Worm (Caenorhabditis elegans) whole organism, late embryonic: ENCODE results near the gene lab-2.

Experiments
- C08G9.2 ChIP-seq: sonication (generic microtip); optimal IDR thresholded peaks from 2 replicates; lab custom pipeline; 2016; ENCODE audit warnings: mild to moderate bottlenecking, missing genetic modification characterization, moderate library complexity, missing compliant biosample characterization
- C38D4.7 ChIP-seq: fragments of 200-800 bp; sonication (Bioruptor generic); optimal IDR thresholded peaks from 2 replicates; lab custom pipeline; 2018; ENCODE audit warnings: mild to moderate bottlenecking, missing genetic modification characterization, moderate library complexity, missing compliant biosample characterization
- K09A11.1 ChIP-seq: sonication (generic microtip); optimal IDR thresholded peaks from 2 replicates; lab custom pipeline; 2017; ENCODE audit warnings: antibody characterized with exemption, mild to moderate bottlenecking, missing genetic modification characterization, missing compliant biosample characterization; ENCODE audit not compliant: insufficient read depth
- T23F11.4 ChIP-seq: fragments of 200-800 bp; sonication (Bioruptor generic); optimal IDR thresholded peaks from 2 replicates; lab custom pipeline; 2018; ENCODE audit warnings: mild to moderate bottlenecking, missing genetic modification characterization, missing compliant biosample characterization
- Y22D7AL.16 ChIP-seq: sonication (generic microtip); optimal IDR thresholded peaks from 2 replicates; lab custom pipeline; 2016; ENCODE audit warnings: missing genetic modification characterization, missing compliant biosample characterization
- ahr-1 ChIP-seq: sonication (generic microtip); optimal IDR thresholded peaks from 2 replicates; lab custom pipeline; 2016; ENCODE audit warnings: missing genetic modification characterization, missing compliant biosample characterization
- ama-1 ChIP-seq: fragments of 150-350 bp; optimal IDR thresholded peaks from 2 replicates; lab custom pipeline; 2014
- ceh-18 ChIP-seq: sonication (generic microtip); optimal IDR thresholded peaks from 2 replicates; lab custom pipeline; 2016; ENCODE audit warnings: missing genetic modification characterization, missing compliant biosample characterization
- ceh-19 ChIP-seq: fragments of 200-800 bp; sonication (Bioruptor generic); optimal IDR thresholded peaks from 2 replicates; lab custom pipeline; 2018; ENCODE audit warnings: mild to moderate bottlenecking, missing genetic modification characterization, missing compliant biosample characterization
- ceh-22 ChIP-seq: sonication (generic microtip); optimal IDR thresholded peaks from 2 replicates; lab custom pipeline; 2017; ENCODE audit warnings: missing biosample characterization, missing genetic modification characterization
- ceh-30 ChIP-seq: fragments of 150-350 bp; optimal IDR thresholded peaks from 2 replicates; lab custom pipeline; 2014; ENCODE audit warnings: missing biosample characterization, missing genetic modification characterization
- ceh-34 ChIP-seq: sonication (generic microtip); optimal IDR thresholded peaks from 2 replicates; lab custom pipeline; 2016; ENCODE audit warnings: mild to moderate bottlenecking, missing genetic modification characterization, missing compliant biosample characterization
- ceh-9 ChIP-seq: sonication (generic microtip); optimal IDR thresholded peaks from 2 replicates; lab custom pipeline; 2016; ENCODE audit warnings: mild to moderate bottlenecking, missing genetic modification characterization, inconsistent platforms, missing compliant biosample characterization
- che-1 ChIP-seq: sonication (generic microtip); optimal IDR thresholded peaks from 2 replicates; lab custom pipeline; 2016; ENCODE audit warnings: mild to moderate bottlenecking, missing genetic modification characterization, missing compliant biosample characterization
- dmd-4 ChIP-seq: sonication (generic microtip); optimal IDR thresholded peaks from 2 replicates; lab custom pipeline; 2016; ENCODE audit warnings: borderline replicate concordance, missing genetic modification characterization, missing compliant biosample characterization
- elt-4 ChIP-seq: sonication (generic microtip); optimal IDR thresholded peaks from 2 replicates; lab custom pipeline; 2016; ENCODE audit warnings: missing genetic modification characterization, missing compliant biosample characterization
- ets-4 ChIP-seq: sonication (generic microtip); optimal IDR thresholded peaks from 2 replicates; lab custom pipeline; 2016; ENCODE audit warnings: missing genetic modification characterization, missing compliant biosample characterization
- eyg-1 ChIP-seq: sonication (generic microtip); optimal IDR thresholded peaks from 2 replicates; lab custom pipeline; 2016; ENCODE audit warnings: missing genotype, missing genetic modification characterization, missing compliant biosample characterization
- fkh-10 ChIP-seq: fragments of 150-350 bp; optimal IDR thresholded peaks from 2 replicates; lab custom pipeline; 2014; ENCODE audit warnings: missing biosample characterization, missing genetic modification reagents, missing genetic modification characterization
- fkh-6 ChIP-seq: sonication (generic microtip); optimal IDR thresholded peaks from 2 replicates; lab custom pipeline; 2016; ENCODE audit warnings: missing genetic modification characterization, missing compliant biosample characterization
- gmeb-2 ChIP-seq: sonication (generic microtip); optimal IDR thresholded peaks from 2 replicates; lab custom pipeline; 2016; ENCODE audit warnings: missing genetic modification characterization, inconsistent platforms, missing compliant biosample characterization
- hlh-30 ChIP-seq: sonication (generic microtip); optimal IDR thresholded peaks from 2 replicates; lab custom pipeline; 2017; ENCODE audit warnings: antibody characterized with exemption, missing genetic modification characterization, missing compliant biosample characterization; ENCODE audit not compliant: insufficient read depth
- lim-6 ChIP-seq: sonication (generic microtip); optimal IDR thresholded peaks from 2 replicates; lab custom pipeline; 2016; ENCODE audit warnings: missing genetic modification characterization, missing compliant biosample characterization
- lin-11 ChIP-seq: fragments of 200-800 bp; sonication (Bioruptor generic); optimal IDR thresholded peaks from 2 replicates; lab custom pipeline; 2018; ENCODE audit warnings: mild to moderate bottlenecking, missing genetic modification characterization, missing compliant biosample characterization
- nfya-1 ChIP-seq: sonication (generic microtip); optimal IDR thresholded peaks from 2 replicates; lab custom pipeline; 2017; ENCODE audit warnings: missing genetic modification characterization, mild to moderate bottlenecking, missing compliant biosample characterization, antibody characterized with exemption, moderate library complexity
- nhr-232 ChIP-seq: sonication (generic microtip); optimal IDR thresholded peaks from 2 replicates; lab custom pipeline; 2016; ENCODE audit warnings: missing genetic modification characterization, missing compliant biosample characterization
- pag-3 ChIP-seq: sonication (generic microtip); optimal IDR thresholded peaks from 2 replicates; lab custom pipeline; 2016; ENCODE audit warnings: missing compliant biosample characterization, missing genetic modification characterization, borderline replicate concordance
- pat-9 ChIP-seq: fragments of 200-800 bp; sonication (Bioruptor generic); optimal IDR thresholded peaks from 2 replicates; lab custom pipeline; 2018; ENCODE audit warnings: mild to moderate bottlenecking, missing genetic modification characterization, moderate library complexity, missing compliant biosample characterization
- pqm-1 ChIP-seq: sonication (generic microtip); optimal IDR thresholded peaks from 2 replicates; lab custom pipeline; 2016; ENCODE audit warnings: missing genetic modification characterization, missing compliant biosample characterization
- pros-1 ChIP-seq: fragments of 150-350 bp; optimal IDR thresholded peaks from 2 replicates; lab custom pipeline; 2014; ENCODE audit warnings: missing biosample characterization, missing genetic modification reagents, missing genetic modification characterization
- sox-2 ChIP-seq: fragments of 200-800 bp; sonication (Bioruptor generic); IDR thresholded peaks from 2 replicates; pipeline ENCODE4 v1.3.6; 2022; ENCODE audit warnings: missing genetic modification reagents, missing genetic modification characterization, missing compliant biosample characterization
- sox-4 ChIP-seq: sonication (generic microtip); optimal IDR thresholded peaks from 2 replicates; lab custom pipeline; 2017; ENCODE audit warnings: mild to moderate bottlenecking, missing genetic modification characterization, inconsistent platforms, missing compliant biosample characterization
- syd-9 ChIP-seq: sonication (generic microtip); optimal IDR thresholded peaks from 2 replicates; lab custom pipeline; 2016; ENCODE audit warnings: mild to moderate bottlenecking, missing genetic modification characterization, moderate library complexity, missing compliant biosample characterization
- unc-3 ChIP-seq, 2 experiments: fragments of 200-800 bp in 1 of 2; sonication (Bioruptor generic) in 1 of 2; sonication (generic microtip) in 1 of 2; conservative IDR thresholded peaks in 1 of 2; optimal IDR thresholded peaks in 1 of 2; 2 replicates each; pipeline versions ENCODE4 v1.3.6 to Lab custom; 2016 to 2022; ENCODE audit warnings: missing compliant biosample characterization in 2 of 2, missing genetic modification characterization in 2 of 2, missing genetic modification reagents in 1 of 2
- unc-55 ChIP-seq: sonication (generic microtip); optimal IDR thresholded peaks from 2 replicates; lab custom pipeline; 2017; ENCODE audit warnings: missing biosample characterization, missing genetic modification reagents, missing genetic modification characterization
- unc-86 ChIP-seq: sonication (generic microtip); optimal IDR thresholded peaks from 2 replicates; lab custom pipeline; 2016; ENCODE audit warnings: missing genetic modification characterization, missing compliant biosample characterization
- zip-5 ChIP-seq: sonication (generic microtip); optimal IDR thresholded peaks from 2 replicates; lab custom pipeline; 2016; ENCODE audit warnings: missing genetic modification characterization, missing compliant biosample characterization
- ztf-16 ChIP-seq: sonication (generic microtip); optimal IDR thresholded peaks from 2 replicates; lab custom pipeline; 2017; ENCODE audit warnings: missing genetic modification characterization, missing compliant biosample characterization

lab-2 gene

DNA sequence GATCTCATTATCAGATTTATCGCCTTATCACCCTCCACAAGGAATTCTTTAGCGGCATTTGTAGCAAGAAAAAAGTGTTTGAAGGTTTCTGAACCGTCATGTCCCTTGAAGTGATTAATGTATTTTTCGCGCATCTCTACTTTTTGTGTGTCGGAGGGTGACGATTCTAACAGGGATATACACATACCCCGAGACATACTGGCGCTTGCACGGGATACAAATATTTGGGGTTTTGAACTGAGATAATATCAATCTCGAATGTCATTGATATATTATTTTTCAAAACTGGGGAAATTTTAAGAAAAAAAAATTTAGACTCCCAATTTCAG is 23.8 kb downstream of the lab-2 start:
- TF ChIP-seq ceh-22 (tag; lab: Kevin White, UChicago) (no peak), dmd-4 (tag; lab: Kevin White, UChicago) (no peak), C08G9.2 (tag; lab: Kevin White, UChicago) (no peak), unc-86 (tag; lab: Kevin White, UChicago) (no peak), ceh-30 (tag; lab: Kevin White, UChicago) (no peak), ceh-9 (tag; lab: Kevin White, UChicago) (no peak), eyg-1 (tag; lab: Kevin White, UChicago) (no peak), zip-5 (tag; lab: Kevin White, UChicago) (no peak), C38D4.7 (GFP tag; lab: Kevin White, UChicago) (no peak), ets-4 (tag; lab: Kevin White, UChicago) (no peak), lin-11 (tag; lab: Kevin White, UChicago) (no peak)

DNA sequence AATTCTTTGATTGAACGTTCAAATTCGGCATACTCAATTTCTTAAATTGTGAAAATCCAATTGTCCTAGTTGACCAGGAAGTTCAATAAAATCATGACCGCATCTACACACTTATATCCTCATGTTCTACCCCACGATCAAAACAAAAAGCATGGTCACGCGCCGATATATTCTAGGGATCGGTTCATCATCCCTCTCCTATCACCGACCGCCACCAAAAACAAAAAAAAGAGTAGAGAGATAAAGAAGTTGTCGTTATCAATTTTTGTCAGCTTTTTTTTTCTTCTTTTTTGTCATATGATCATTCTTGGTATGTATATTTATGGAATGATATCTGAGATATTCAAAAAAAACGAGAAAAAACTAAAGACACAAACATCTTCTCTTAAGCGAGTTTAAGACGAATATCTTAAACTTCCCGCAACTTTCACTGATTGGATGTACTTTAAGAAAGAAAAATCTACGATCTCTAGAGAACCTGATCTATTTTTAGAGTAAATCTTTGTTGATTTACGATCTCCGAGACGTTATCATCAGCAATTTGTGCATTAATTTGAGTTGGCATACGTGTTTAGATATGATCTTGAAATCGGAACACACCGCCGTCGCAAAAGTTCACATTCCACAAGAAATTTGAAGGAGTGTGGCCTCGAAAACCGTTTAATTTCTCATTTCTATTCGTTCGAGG is 24.3 kb downstream of the lab-2 start:
- no peak for TF ChIP-seq ceh-18 (tag; lab: Kevin White, UChicago)

DNA sequence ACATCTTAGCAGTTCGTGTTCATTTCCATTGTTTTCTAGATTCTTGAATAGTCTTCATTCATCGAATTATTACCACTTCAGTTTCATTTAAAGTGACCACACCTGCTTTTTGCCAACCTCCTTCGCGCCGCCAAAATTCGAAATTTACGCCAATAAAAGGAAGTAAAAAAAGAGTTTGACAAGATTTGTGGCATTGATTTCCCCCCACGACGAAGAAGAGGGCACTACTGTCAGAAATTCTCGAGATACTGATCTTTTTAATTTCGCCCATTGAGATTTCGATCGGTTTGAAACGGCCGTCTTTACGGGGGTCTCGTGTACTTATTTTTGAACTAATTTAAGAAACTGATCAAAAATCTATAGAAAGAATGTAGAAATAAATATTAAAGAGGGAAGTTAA is 27.7 kb downstream of the lab-2 start:
- TF ChIP-seq gmeb-2 = no peak
- TF ChIP-seq ama-1 (lab: Kevin White, UChicago) = no peak
- TF ChIP-seq unc-3 (GFP tag; conservative IDR thresholded peaks at IDR 0.05; lab: Robert Waterston, UW) = no peak
- TF ChIP-seq unc-3 (tag; optimal IDR thresholded peaks at IDR 0.05; lab: Kevin White, UChicago) = no peak
- no peak for TF ChIP-seq fkh-10 (GFP tag; lab: Kevin White, UChicago)
- no peak for TF ChIP-seq ceh-19 (GFP tag; lab: Kevin White, UChicago)
- no peak for TF ChIP-seq nhr-232 (tag; lab: Kevin White, UChicago)
- TF ChIP-seq che-1 = no peak
- no peak for TF ChIP-seq ahr-1 (tag; lab: Kevin White, UChicago)
- TF ChIP-seq sox-2 = no peak
- no peak for TF ChIP-seq pqm-1 (tag; lab: Kevin White, UChicago)
- no peak for TF ChIP-seq fkh-6 (tag; lab: Kevin White, UChicago)
- no peak for TF ChIP-seq ztf-16 (tag; lab: Kevin White, UChicago)
- TF ChIP-seq ceh-18 (tag; lab: Kevin White, UChicago) = no peak
- TF ChIP-seq nfya-1 (tag; lab: Kevin White, UChicago) = no peak
- TF ChIP-seq, all 69 proteins: peak for 0

DNA sequence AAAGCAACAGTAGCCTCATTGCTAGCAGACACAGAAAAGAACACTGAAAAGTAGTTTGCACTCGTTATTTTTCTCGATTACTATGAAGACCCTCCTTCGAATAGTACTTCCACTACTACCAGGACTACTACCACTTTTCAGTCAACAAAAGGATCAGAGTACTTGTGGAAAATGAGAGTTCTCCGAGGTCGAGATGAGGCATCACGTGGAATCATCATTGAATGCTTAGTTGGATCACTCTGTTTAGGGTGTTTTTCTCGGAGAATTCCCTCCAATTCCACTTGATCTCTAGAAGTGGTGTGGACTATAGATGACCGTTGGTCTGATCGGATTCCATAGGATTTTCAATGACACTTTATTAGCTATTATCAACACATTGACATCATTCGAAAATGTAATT is 28.6 kb downstream of the lab-2 start:
- TF ChIP-seq pat-9 (tag; lab: Kevin White, UChicago) (no peak), pag-3 (tag; lab: Kevin White, UChicago) (no peak), nhr-232 (tag; lab: Kevin White, UChicago) (no peak), Y22D7AL.16 (tag; lab: Kevin White, UChicago) (no peak), T23F11.4 (GFP tag; lab: Kevin White, UChicago) (no peak), nfya-1 (tag; lab: Kevin White, UChicago) (no peak), ceh-34 (tag; lab: Kevin White, UChicago) (no peak)

DNA sequence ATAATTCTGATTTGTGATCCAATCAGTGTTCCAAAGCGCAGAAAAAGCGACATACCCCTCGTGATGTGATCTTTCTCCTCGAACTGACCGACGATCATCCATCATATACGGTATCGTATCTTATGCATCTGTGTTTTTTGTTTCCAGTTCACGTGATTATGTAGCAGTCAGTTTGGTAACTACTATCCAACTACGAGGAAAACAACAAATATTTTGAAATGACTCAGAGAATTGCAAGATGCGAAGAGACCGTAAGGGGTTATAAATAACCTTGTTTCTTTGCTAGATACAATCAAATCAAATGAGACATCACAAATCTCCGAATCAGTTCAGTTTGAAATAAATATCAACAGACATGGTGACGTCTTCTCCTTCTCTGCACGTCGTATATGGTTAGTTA is 29.2 kb downstream of the lab-2 start:
- TF ChIP-seq sox-4 = no peak
- TF ChIP-seq nhr-232 (tag; lab: Kevin White, UChicago) = no peak
- TF ChIP-seq elt-4 = no peak
- no peak for TF ChIP-seq lim-6 (tag; lab: Kevin White, UChicago)
- TF ChIP-seq unc-55 (GFP tag; lab: Kevin White, UChicago) = no peak
- TF ChIP-seq unc-3 (GFP tag; conservative IDR thresholded peaks at IDR 0.05; lab: Robert Waterston, UW) = no peak
- TF ChIP-seq unc-3 (tag; optimal IDR thresholded peaks at IDR 0.05; lab: Kevin White, UChicago) = no peak
- no peak for TF ChIP-seq syd-9 (tag; lab: Kevin White, UChicago)
- TF ChIP-seq ets-4 (tag; lab: Kevin White, UChicago) = no peak
- no peak for TF ChIP-seq Y22D7AL.16 (tag; lab: Kevin White, UChicago)
- TF ChIP-seq T23F11.4 (GFP tag; lab: Kevin White, UChicago) = no peak
- no peak for TF ChIP-seq lin-11 (tag; lab: Kevin White, UChicago)
- no peak for TF ChIP-seq pros-1 (tag; lab: Kevin White, UChicago)
- no peak for TF ChIP-seq K09A11.1 (tag; lab: Kevin White, UChicago)
- TF ChIP-seq che-1 = no peak
- no peak for TF ChIP-seq hlh-30 (tag; lab: Kevin White, UChicago)
